Worm (Caenorhabditis elegans) whole organism, L4 larva: ENCODE results near the gene F38A5.22.

Source experiments
- R02D3.7 ChIP-seq: fragments of 150-350 bp; sonication (generic microtip); optimal IDR thresholded peaks from 3 replicates; lab custom pipeline; 2014; ENCODE audit warnings: missing biosample characterization, missing genetic modification characterization
- T20F7.1 ChIP-seq: fragments of 200-800 bp; sonication (Bioruptor generic); optimal IDR thresholded peaks from 2 replicates; lab custom pipeline; 2018; ENCODE audit warnings: mild to moderate bottlenecking, missing genetic modification characterization, missing compliant biosample characterization
- cey-2 ChIP-seq: sonication (generic microtip); optimal IDR thresholded peaks from 3 replicates; lab custom pipeline; 2017; ENCODE audit warnings: missing genetic modification characterization, mild to moderate bottlenecking, missing compliant biosample characterization, antibody characterized with exemption, borderline replicate concordance; ENCODE audit not compliant: insufficient read depth
- daf-12 ChIP-seq: fragments of 150-350 bp; optimal IDR thresholded peaks from 2 replicates; lab custom pipeline; 2014; ENCODE audit warnings: missing biosample characterization, missing genetic modification reagents, missing genetic modification characterization
- daf-19 ChIP-seq: fragments of 200-800 bp; sonication (Bioruptor generic); conservative IDR thresholded peaks from 2 replicates; pipeline ENCODE4 v1.3.6; 2022; ENCODE audit warnings: missing genetic modification characterization, missing compliant biosample characterization
- dpl-1 ChIP-seq: fragments of 150-350 bp; optimal IDR thresholded peaks from 2 replicates; lab custom pipeline; 2014; ENCODE audit warnings: missing biosample characterization, missing genetic modification reagents, missing genetic modification characterization
- fkh-10 ChIP-seq: fragments of 150-350 bp; optimal IDR thresholded peaks from 2 replicates; lab custom pipeline; 2014; ENCODE audit warnings: missing biosample characterization, missing genetic modification reagents, missing genetic modification characterization
- jun-1 ChIP-seq: fragments of 150-350 bp; optimal IDR thresholded peaks from 2 replicates; lab custom pipeline; 2014; ENCODE audit warnings: missing biosample characterization, missing genetic modification reagents, missing genetic modification characterization
- lin-13 ChIP-seq: fragments of 150-350 bp; optimal IDR thresholded peaks from 2 replicates; lab custom pipeline; 2014; ENCODE audit warnings: missing biosample characterization, missing genetic modification reagents, missing genetic modification characterization
- lir-3 ChIP-seq: sonication (generic microtip); optimal IDR thresholded peaks from 2 replicates; lab custom pipeline; 2016; ENCODE audit warnings: mild to moderate bottlenecking, missing genetic modification characterization, missing compliant biosample characterization
- nhr-11 ChIP-seq: fragments of 150-350 bp; optimal IDR thresholded peaks from 2 replicates; lab custom pipeline; 2014; ENCODE audit warnings: missing biosample characterization, missing genetic modification characterization
- spr-1 ChIP-seq: sonication (generic microtip); optimal IDR thresholded peaks from 2 replicates; lab custom pipeline; 2016; ENCODE audit warnings: mild to moderate bottlenecking, missing genetic modification characterization, missing compliant biosample characterization
- unc-62 ChIP-seq, 3 experiments: fragments of 150-350 bp in 1 of 3; sonication (generic microtip); optimal IDR thresholded peaks in 2 of 3; peaks in 1 of 3; 1 replicate in 1 of 3; 2 replicates in 2 of 3; lab custom pipeline; 2014 to 2017; ENCODE audit warnings: missing biosample characterization in 3 of 3, missing genetic modification characterization in 3 of 3, missing genetic modification reagents in 3 of 3, missing genotype in 1 of 3

DNA sequence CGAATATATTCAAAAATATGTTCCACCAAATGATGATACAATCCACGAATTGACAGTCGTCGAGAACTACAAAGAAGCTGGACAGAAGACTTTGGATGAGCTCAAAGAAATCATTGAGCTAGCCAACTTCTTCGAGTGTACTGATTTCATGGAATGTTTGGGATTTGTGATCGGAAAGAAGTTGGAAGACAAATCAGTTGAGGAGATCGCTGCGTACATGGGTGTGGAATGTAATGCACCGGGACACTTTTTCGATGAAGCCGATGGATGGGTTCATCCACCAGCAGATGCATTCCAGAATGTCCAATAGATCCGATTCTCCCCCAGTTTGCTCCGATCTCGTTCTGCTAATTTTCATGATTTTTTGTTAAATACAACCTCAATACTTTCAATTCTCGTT lies 7.8 kb upstream of the F38A5.22 start:
- TF ChIP-seq lir-3 = no peak
- TF ChIP-seq nhr-11 (tag; lab: Kevin White, UChicago) = no peak
- TF ChIP-seq lin-13 = no peak
- no peak for TF ChIP-seq daf-19 (GFP tag; lab: Robert Waterston, UW)
- no peak for TF ChIP-seq fkh-10 (GFP tag; lab: Kevin White, UChicago)
- no peak for TF ChIP-seq jun-1 (tag; lab: Kevin White, UChicago)
- no peak for TF ChIP-seq T20F7.1
- TF ChIP-seq R02D3.7 = no peak
- peak in 1 of 2 experiments; percentile 55 for TF ChIP-seq unc-62 (GFP tag; optimal IDR thresholded peaks at IDR 0.05 in 1 of 2; lab: Kevin White, UChicago)
- TF ChIP-seq unc-62 (tag; optimal IDR thresholded peaks at IDR 0.05; lab: Kevin White, UChicago) = no peak
- TF ChIP-seq dpl-1 (GFP tag; lab: Kevin White, UChicago) = no peak
- TF ChIP-seq spr-1 (tag; lab: Kevin White, UChicago) = no peak
- TF ChIP-seq daf-12 (tag; lab: Kevin White, UChicago) = no peak
- TF ChIP-seq cey-2 (tag; lab: Kevin White, UChicago) = no peak
